In the genomic region with DNA sequence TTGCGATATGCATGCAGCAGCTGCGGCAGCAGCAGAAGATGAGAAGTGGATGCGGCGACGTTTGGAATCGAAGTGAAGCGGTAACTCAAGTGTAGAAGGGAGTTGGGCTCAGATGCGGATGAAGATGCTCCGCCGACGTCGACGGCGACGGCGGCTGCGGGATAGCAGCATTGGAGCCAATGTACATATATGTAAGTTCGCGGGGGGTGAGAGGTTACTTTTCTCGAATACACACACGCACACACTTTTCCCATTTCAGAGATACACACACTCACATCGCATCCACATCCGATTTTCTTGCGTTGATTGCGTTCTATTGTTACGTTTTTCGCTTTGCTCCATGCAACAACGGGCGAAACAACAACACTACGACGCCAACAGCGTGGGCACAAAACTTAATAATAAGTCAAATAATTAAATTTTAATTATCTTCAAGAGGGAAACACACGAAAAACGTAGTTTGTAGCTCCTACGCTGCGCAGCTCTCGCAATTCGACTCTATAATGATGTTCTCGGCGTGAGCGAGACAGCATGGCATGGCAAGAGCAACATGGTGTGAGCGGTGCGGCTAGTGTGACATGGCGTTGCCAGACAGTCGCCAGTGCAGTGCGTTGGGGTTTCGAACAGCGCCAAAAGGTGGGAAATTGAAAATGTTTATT, we compare ENCODE assay signal across 4 fruit fly cellular contexts.
TF ChIP-seq lines count a peak whose summit lies in the region.

TSS of gene CG18766 (minus strand) at position 508 of the 659 bp plus-strand sequence.

TF ChIP-seq in whole organism, embryonic, 481 proteins besides CTCF, POLR2A, EP300 and RAD21 (continued from another document and continues in another):
- TF ChIP-seq CG16779 (GFP tag; IDR thresholded peaks at IDR 0.05; lab: Robert Waterston, UW) (no peak), CG18262 (tag; optimal IDR thresholded peaks at IDR 0.05; lab: Kevin White, UChicago) (no peak), fd102C (GFP tag; optimal IDR thresholded peaks at IDR 0.05; lab: Kevin White, UChicago) (no peak), dpn (GFP tag; optimal IDR thresholded peaks at IDR 0.05; lab: Kevin White, UChicago) (peak in 1 of 2 experiments; percentile 10), CG32532 (GFP tag; IDR thresholded peaks at IDR 0.05; lab: Robert Waterston, UW) (no peak; the same call in 1 of the 2 replicates), fd64A (GFP tag; optimal IDR thresholded peaks at IDR 0.05; lab: Kevin White, UChicago) (no peak), Nf-YB (GFP tag; optimal IDR thresholded peaks at IDR 0.05; lab: Kevin White, UChicago) (no peak), p53 (GFP tag; optimal IDR thresholded peaks at IDR 0.05; lab: Kevin White, UChicago) (no peak), ash1 (GFP tag; optimal IDR thresholded peaks at IDR 0.05; lab: Kevin White, UChicago) (no peak), bowl (GFP tag; IDR thresholded peaks at IDR 0.05; lab: Robert Waterston, UW) (no peak), HLH4C (GFP tag; IDR thresholded peaks at IDR 0.05; lab: Robert Waterston, UW; ENCODE audit: partially characterized antibody) (peak; percentile 30; the same call in 1 of the 3 replicates), her (GFP tag; optimal IDR thresholded peaks at IDR 0.05; lab: Kevin White, UChicago) (peak; percentile 20), dm (GFP tag; optimal IDR thresholded peaks at IDR 0.05; lab: Kevin White, UChicago) (peak; percentile 73), MTF-1 (GFP tag; optimal IDR thresholded peaks at IDR 0.05; lab: Kevin White, UChicago; ENCODE audit: borderline replicate concordance) (no peak), CG10267 (tag; optimal IDR thresholded peaks at IDR 0.05; lab: Kevin White, UChicago) (peak; percentile 12), insv (GFP tag; optimal IDR thresholded peaks at IDR 0.05; lab: Kevin White, UChicago) (no peak), Optix (GFP tag; IDR thresholded peaks at IDR 0.05; lab: Robert Waterston, UW) (no peak), CG30431 (GFP tag; optimal IDR thresholded peaks at IDR 0.05; lab: Kevin White, UChicago) (no peak), CG6272 (GFP tag; IDR thresholded peaks at IDR 0.05; lab: Robert Waterston, UW) (no peak), repo (GFP tag; optimal IDR thresholded peaks at IDR 0.05; lab: Kevin White, UChicago) (peak; percentile 9), Gug (GFP tag; IDR thresholded peaks at IDR 0.05; lab: Robert Waterston, UW) (peak; percentile 18; the same call in 1 of the 4 replicates), Xbp1 (GFP tag; optimal IDR thresholded peaks at IDR 0.05; lab: Kevin White, UChicago) (peak; percentile 25), CG5953 (GFP tag; IDR thresholded peaks at IDR 0.05; lab: Robert Waterston, UW) (no peak), bsh (GFP tag; optimal IDR thresholded peaks at IDR 0.05; lab: Kevin White, UChicago) (no peak), zfh2 (GFP tag; optimal IDR thresholded peaks at IDR 0.05; lab: Kevin White, UChicago) (no peak), Max (GFP tag; optimal IDR thresholded peaks at IDR 0.05; lab: Kevin White, UChicago) (peak; percentile 38), CG8281 (tag; optimal IDR thresholded peaks at IDR 0.05; lab: Kevin White, UChicago) (no peak), NC2α (GFP tag; optimal IDR thresholded peaks at IDR 0.05; lab: Kevin White, UChicago) (no peak), CG31388 (GFP tag; optimal IDR thresholded peaks at IDR 0.05; lab: Kevin White, UChicago) (no peak), al (GFP tag; IDR thresholded peaks at IDR 0.05; lab: Robert Waterston, UW) (no peak), ranshi (GFP tag; IDR thresholded peaks at IDR 0.05; lab: Robert Waterston, UW) (no peak)

TF ChIP-seq in whole organism, prepupa, 60 proteins besides CTCF, POLR2A, EP300 and RAD21 (continued from another document):
- TF ChIP-seq Sox14 (GFP tag; optimal IDR thresholded peaks at IDR 0.05; lab: Kevin White, UChicago) (peak; percentile 36), CG3919 (GFP tag; optimal IDR thresholded peaks at IDR 0.05; lab: Kevin White, UChicago) (peak; percentile 27), CG31627 (GFP tag; optimal IDR thresholded peaks at IDR 0.05; lab: Kevin White, UChicago) (peak; percentile 16), CG6792 (GFP tag; optimal IDR thresholded peaks at IDR 0.05; lab: Kevin White, UChicago) (no peak), CG6808 (GFP tag; optimal IDR thresholded peaks at IDR 0.05; lab: Kevin White, UChicago) (no peak), Lpt (GFP tag; optimal IDR thresholded peaks at IDR 0.05; lab: Kevin White, UChicago) (no peak), vri (GFP tag; optimal IDR thresholded peaks at IDR 0.05; lab: Kevin White, UChicago) (peak; percentile 39), Met (GFP tag; optimal IDR thresholded peaks at IDR 0.05; lab: Kevin White, UChicago) (no peak), ss (GFP tag; optimal IDR thresholded peaks at IDR 0.05; lab: Kevin White, UChicago) (peak; percentile 67 to 76)

TF ChIP-seq in whole organism, pupa, 21 proteins besides CTCF, POLR2A, EP300 and RAD21 (continued from another document):
- 0 out of 3 replicates have a peak, but pooled peaks have one; percentile 17 for TF ChIP-seq fd96Ca (GFP tag; IDR thresholded peaks at IDR 0.05; lab: Robert Waterston, UW)

TF ChIP-seq in whole organism, wandering third instar larva, 38 proteins besides CTCF, POLR2A, EP300 and RAD21 (continued from another document):
- peak; percentile 3 for TF ChIP-seq OdsH (GFP tag; optimal IDR thresholded peaks at IDR 0.05; lab: Kevin White, UChicago)
- no peak for TF ChIP-seq dmrt93B (GFP tag; optimal IDR thresholded peaks at IDR 0.05; lab: Kevin White, UChicago)
- peak; percentile 31 for TF ChIP-seq rgr (GFP tag; optimal IDR thresholded peaks at IDR 0.05; lab: Kevin White, UChicago)
- TF ChIP-seq foxo (GFP tag; optimal IDR thresholded peaks at IDR 0.05; lab: Kevin White, UChicago) = peak in 1 of 2 experiments; percentile 49
